Fruit fly (Drosophila melanogaster) whole organism, wandering third instar larva: ENCODE results near the gene ddbt.

Source experiments
- CG9705 ChIP-seq: fragments of 200-800 bp; sonication (Bioruptor generic); optimal IDR thresholded peaks from 2 replicates; lab custom pipeline; 2018; ENCODE audit warnings: missing biosample characterization, mild to moderate bottlenecking, missing genetic modification characterization
- Mio ChIP-seq: sonication (Bioruptor generic); optimal IDR thresholded peaks from 2 replicates; lab custom pipeline; 2016; ENCODE audit warnings: missing biosample characterization, missing genetic modification characterization
- brk ChIP-seq: fragments of 200-800 bp; sonication (Bioruptor generic); optimal IDR thresholded peaks from 2 replicates; lab custom pipeline; 2016; ENCODE audit warnings: missing biosample characterization, mild to moderate bottlenecking, missing genetic modification characterization

dm6 chr3L:270760-271500 lies 46.0 kb upstream of the ddbt start, which contains the start of gene miple2:
- no peak for TF ChIP-seq Mio
- no peak for TF ChIP-seq CG9705 (GFP tag; lab: Kevin White, UChicago)
- no peak for TF ChIP-seq brk (GFP tag; lab: Kevin White, UChicago)
